Worm (Caenorhabditis elegans) whole organism, mixed stage, embryonic: ENCODE data around the gene srx-67.

ENCODE experiments used
- M03D4.4 ChIP-seq: sonication (generic microtip); optimal IDR thresholded peaks from 2 replicates; lab custom pipeline; 2017; ENCODE audit warnings: mild to moderate bottlenecking, missing genetic modification characterization, missing compliant biosample characterization
- blmp-1 ChIP-seq: fragments of 150-350 bp; optimal IDR thresholded peaks from 2 replicates; lab custom pipeline; 2014; ENCODE audit warnings: missing biosample characterization, missing genetic modification characterization
- ceh-39 ChIP-seq: fragments of 150-350 bp; optimal IDR thresholded peaks from 2 replicates; lab custom pipeline; 2014; ENCODE audit warnings: missing biosample characterization, missing genetic modification characterization
- ceh-43 ChIP-seq: fragments of 200-800 bp; sonication (Bioruptor generic); optimal IDR thresholded peaks from 2 replicates; lab custom pipeline; 2018; ENCODE audit warnings: mild to moderate bottlenecking, missing genetic modification characterization, moderate library complexity, missing compliant biosample characterization
- ceh-83 ChIP-seq: fragments of 200-800 bp; sonication (Bioruptor generic); optimal IDR thresholded peaks from 2 replicates; lab custom pipeline; 2018; ENCODE audit warnings: mild to moderate bottlenecking, missing genetic modification characterization, missing compliant biosample characterization
- ces-1 ChIP-seq: fragments of 150-350 bp; optimal IDR thresholded peaks from 2 replicates; lab custom pipeline; 2014; ENCODE audit warnings: missing biosample characterization, missing genetic modification reagents, missing genetic modification characterization
- cnd-1 ChIP-seq: fragments of 200-800 bp; sonication (Bioruptor generic); optimal IDR thresholded peaks from 2 replicates; lab custom pipeline; 2018; ENCODE audit warnings: mild to moderate bottlenecking, missing genetic modification characterization, missing compliant biosample characterization
- drap-1 ChIP-seq: fragments of 200-800 bp; sonication (Bioruptor generic); optimal IDR thresholded peaks from 3 replicates; lab custom pipeline; 2018; ENCODE audit warnings: mild to moderate bottlenecking, missing genetic modification characterization, missing compliant biosample characterization
- elt-1 ChIP-seq: sonication (generic microtip); optimal IDR thresholded peaks from 2 replicates; lab custom pipeline; 2017; ENCODE audit warnings: missing genetic modification characterization, mild to moderate bottlenecking, missing compliant biosample characterization, antibody characterized with exemption, moderate library complexity, borderline replicate concordance; ENCODE audit not compliant: insufficient read depth
- elt-3 ChIP-seq: fragments of 150-350 bp; optimal IDR thresholded peaks from 2 replicates; lab custom pipeline; 2014; ENCODE audit warnings: missing biosample characterization, missing genetic modification characterization
- flh-1 ChIP-seq: fragments of 200-800 bp; sonication (Bioruptor generic); optimal IDR thresholded peaks from 2 replicates; lab custom pipeline; 2018; ENCODE audit warnings: mild to moderate bottlenecking, missing genetic modification characterization, moderate library complexity, missing compliant biosample characterization
- ham-2 ChIP-seq: fragments of 200-800 bp; sonication (Bioruptor generic); optimal IDR thresholded peaks from 2 replicates; lab custom pipeline; 2018; ENCODE audit warnings: mild to moderate bottlenecking, missing genetic modification characterization, missing compliant biosample characterization
- hlh-1 ChIP-seq: fragments of 150-350 bp; optimal IDR thresholded peaks from 2 replicates; lab custom pipeline; 2014; ENCODE audit warnings: missing biosample characterization, missing genetic modification reagents, missing genetic modification characterization
- lin-13 ChIP-seq: fragments of 150-350 bp; optimal IDR thresholded peaks from 2 replicates; lab custom pipeline; 2014; ENCODE audit warnings: missing biosample characterization, missing genetic modification characterization
- lin-32 ChIP-seq: fragments of 200-800 bp; sonication (Bioruptor generic); optimal IDR thresholded peaks from 2 replicates; lab custom pipeline; 2018; ENCODE audit warnings: mild to moderate bottlenecking, missing genetic modification characterization, missing compliant biosample characterization
- lsy-2 ChIP-seq: fragments of 150-350 bp; optimal IDR thresholded peaks from 2 replicates; lab custom pipeline; 2014; ENCODE audit warnings: missing biosample characterization, missing genetic modification characterization
- mab-5 ChIP-seq: fragments of 150-350 bp; optimal IDR thresholded peaks from 2 replicates; lab custom pipeline; 2014; ENCODE audit warnings: missing biosample characterization, missing genetic modification characterization
- mep-1 ChIP-seq: fragments of 150-350 bp; optimal IDR thresholded peaks from 2 replicates; lab custom pipeline; 2017; ENCODE audit warnings: missing biosample characterization, missing genetic modification reagents, missing genetic modification characterization, inconsistent platforms
- mls-2 ChIP-seq: sonication (generic microtip); optimal IDR thresholded peaks from 2 replicates; lab custom pipeline; 2016; ENCODE audit warnings: mild to moderate bottlenecking, missing genetic modification characterization, moderate library complexity, missing compliant biosample characterization
- nhr-12 ChIP-seq: fragments of 150-350 bp; optimal IDR thresholded peaks from 2 replicates; lab custom pipeline; 2014; ENCODE audit warnings: missing biosample characterization, missing genetic modification characterization
- nhr-2 ChIP-seq: fragments of 150-350 bp; optimal IDR thresholded peaks from 2 replicates; lab custom pipeline; 2014; ENCODE audit warnings: missing biosample characterization, missing genetic modification characterization
- nhr-237 ChIP-seq: fragments of 150-350 bp; optimal IDR thresholded peaks from 2 replicates; lab custom pipeline; 2014; ENCODE audit warnings: missing biosample characterization, missing genetic modification characterization
- pha-4 ChIP-seq: fragments of 150-350 bp; optimal IDR thresholded peaks from 2 replicates; lab custom pipeline; 2018; ENCODE audit warnings: missing biosample characterization, missing genetic modification reagents, missing genetic modification characterization
- snpc-4 ChIP-seq: fragments of 150-350 bp; optimal IDR thresholded peaks from 2 replicates; lab custom pipeline; 2014; ENCODE audit warnings: missing biosample characterization, missing genetic modification characterization
- sptf-1 ChIP-seq: sonication (generic microtip); optimal IDR thresholded peaks from 2 replicates; lab custom pipeline; 2017; ENCODE audit warnings: mild to moderate bottlenecking, missing genetic modification characterization, moderate library complexity, missing compliant biosample characterization
- tbx-8 ChIP-seq: fragments of 200-800 bp; sonication (Bioruptor generic); optimal IDR thresholded peaks from 2 replicates; lab custom pipeline; 2018; ENCODE audit warnings: mild to moderate bottlenecking, missing genetic modification characterization, moderate library complexity, missing compliant biosample characterization
- unc-120 ChIP-seq: sonication (generic microtip); optimal IDR thresholded peaks from 2 replicates; lab custom pipeline; 2017; ENCODE audit warnings: missing genetic modification characterization, missing compliant biosample characterization; ENCODE audit not compliant: poor library complexity, severe bottlenecking
- unc-39 ChIP-seq: fragments of 150-350 bp; optimal IDR thresholded peaks from 2 replicates; lab custom pipeline; 2014; ENCODE audit warnings: missing biosample characterization, missing genetic modification characterization
- unc-62 ChIP-seq: fragments of 150-350 bp; optimal IDR thresholded peaks from 2 replicates; lab custom pipeline; 2014; ENCODE audit warnings: missing biosample characterization, missing genetic modification reagents, missing genetic modification characterization
- zip-8 ChIP-seq: fragments of 150-350 bp; optimal IDR thresholded peaks from 2 replicates; lab custom pipeline; 2014; ENCODE audit warnings: missing biosample characterization, missing genetic modification characterization
- ztf-11 ChIP-seq: fragments of 150-350 bp; optimal IDR thresholded peaks from 2 replicates; lab custom pipeline; 2014; ENCODE audit warnings: missing biosample characterization, missing genetic modification characterization

srx-67 gene

DNA sequence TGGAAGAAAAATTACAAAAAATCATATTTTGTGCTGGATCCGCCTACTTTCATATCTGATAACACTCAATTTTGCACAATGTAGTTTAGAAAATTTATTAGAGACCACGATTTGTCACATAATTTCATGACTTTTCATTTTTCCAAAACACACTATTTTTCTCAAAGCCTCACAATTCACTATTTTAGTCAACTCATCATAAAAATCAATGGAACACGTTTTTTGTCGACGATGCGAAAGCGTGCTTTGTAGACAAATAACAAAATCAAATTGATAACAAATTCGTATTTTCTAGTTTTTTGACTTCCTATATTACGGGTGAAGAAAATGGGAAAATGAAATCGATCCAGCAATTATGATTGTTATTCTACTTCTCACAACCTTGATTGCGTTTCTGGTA lies 25.3 kb downstream of the srx-67 start, which contains the start of gene cyp-35B2:
Gene cyp-35B2 (plus strand): TSS at position 301 of the 400 bp plus-strand sequence.
- TF ChIP-seq ceh-43 (GFP tag; lab: Kevin White, UChicago) (no peak), elt-1 (tag; lab: Kevin White, UChicago) (no peak), drap-1 (GFP tag; lab: Kevin White, UChicago) (no peak), mep-1 (tag; lab: Kevin White, UChicago) (no peak), mls-2 (tag; lab: Kevin White, UChicago) (no peak), ces-1 (GFP tag; lab: Kevin White, UChicago) (no peak), tbx-8 (GFP tag; lab: Kevin White, UChicago) (no peak)

- TF ChIP-seq ztf-11: no peak
- no peak for TF ChIP-seq ceh-39 (tag; lab: Kevin White, UChicago)
- no peak for TF ChIP-seq ceh-43 (GFP tag; lab: Kevin White, UChicago)
- TF ChIP-seq elt-3: no peak
- TF ChIP-seq drap-1 (GFP tag; lab: Kevin White, UChicago): no peak
- no peak for TF ChIP-seq nhr-2 (tag; lab: Kevin White, UChicago)
- TF ChIP-seq sptf-1 (tag; lab: Kevin White, UChicago): no peak
- TF ChIP-seq zip-8 (tag; lab: Kevin White, UChicago): no peak
- no peak for TF ChIP-seq nhr-12 (tag; lab: Kevin White, UChicago)
- no peak for TF ChIP-seq lin-13
- no peak for TF ChIP-seq unc-120 (tag; lab: Kevin White, UChicago)
- TF ChIP-seq flh-1 (GFP tag; lab: Kevin White, UChicago): no peak
- no peak for TF ChIP-seq mls-2 (tag; lab: Kevin White, UChicago)
- no peak for TF ChIP-seq elt-1 (tag; lab: Kevin White, UChicago)
- TF ChIP-seq cnd-1 (tag; lab: Kevin White, UChicago): no peak
- TF ChIP-seq pha-4: no peak
Measured at ce11 chrV:3943364-3943763, 26.8 kb downstream of the srx-67 start.

DNA sequence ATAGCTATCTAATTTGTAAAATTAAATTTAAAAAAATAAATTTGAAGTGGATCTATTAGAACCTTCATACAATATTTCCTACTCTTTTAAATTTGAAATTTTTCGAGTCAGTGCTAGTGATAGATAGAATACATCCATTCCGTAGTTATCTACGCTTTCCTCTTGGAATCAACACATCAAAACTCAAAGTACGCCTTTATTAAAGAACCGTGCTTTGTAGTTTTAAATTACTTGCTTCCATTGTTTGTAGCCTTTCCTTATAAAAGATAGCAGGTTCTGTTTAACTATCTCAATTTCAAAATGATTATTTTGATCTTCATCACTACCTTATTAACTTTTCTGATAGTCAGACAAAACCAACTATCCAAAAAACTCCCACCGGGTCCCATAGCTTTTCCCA lies 28.5 kb downstream of the srx-67 start, which contains the start of gene cyp-35B3:
Gene cyp-35B3 (plus strand): TSS at position 301 of the 400 bp plus-strand sequence.
- TF ChIP-seq ham-2 (GFP tag; lab: Kevin White, UChicago) (no peak), cnd-1 (tag; lab: Kevin White, UChicago) (no peak), mab-5 (tag; lab: Kevin White, UChicago) (no peak), blmp-1 (no peak), drap-1 (GFP tag; lab: Kevin White, UChicago) (no peak), pha-4 (no peak), nhr-12 (tag; lab: Kevin White, UChicago) (no peak), snpc-4 (tag; lab: Kevin White, UChicago) (no peak), nhr-237 (tag; lab: Kevin White, UChicago) (no peak), ceh-39 (tag; lab: Kevin White, UChicago) (no peak), M03D4.4 (tag; lab: Kevin White, UChicago) (no peak), hlh-1 (tag; lab: Kevin White, UChicago) (no peak), mls-2 (tag; lab: Kevin White, UChicago) (no peak), lin-13 (no peak), lin-32 (GFP tag; lab: Kevin White, UChicago) (no peak), unc-120 (tag; lab: Kevin White, UChicago) (no peak), nhr-2 (tag; lab: Kevin White, UChicago) (no peak)

DNA sequence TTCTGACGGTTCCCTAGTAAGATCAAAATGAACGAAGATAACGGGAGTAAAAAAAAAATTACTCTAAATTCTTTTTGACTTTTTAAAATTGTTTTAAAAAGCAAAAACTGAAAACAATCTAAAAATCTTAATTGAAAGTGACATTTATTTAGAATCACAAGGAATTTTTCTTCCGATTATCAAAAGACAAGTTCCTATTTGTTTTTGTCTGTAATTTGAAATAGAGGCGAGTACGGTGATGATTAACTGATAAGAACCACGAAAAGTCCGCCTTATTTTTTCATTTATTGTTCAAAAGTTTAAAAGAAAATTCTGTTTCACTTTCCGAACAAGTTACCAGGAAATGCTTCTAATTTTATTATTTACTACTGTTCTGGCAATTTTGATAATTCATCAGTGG lies 33.1 kb downstream of the srx-67 start, which contains the start of gene dach-1:
Gene dach-1 (plus strand): TSS at position 301 of the 400 bp plus-strand sequence.
- no peak for TF ChIP-seq unc-39 (tag; lab: Kevin White, UChicago)
- TF ChIP-seq ceh-39 (tag; lab: Kevin White, UChicago): no peak
- no peak for TF ChIP-seq ztf-11
- TF ChIP-seq cnd-1 (tag; lab: Kevin White, UChicago): no peak
- no peak for TF ChIP-seq mls-2 (tag; lab: Kevin White, UChicago)
- no peak for TF ChIP-seq snpc-4 (tag; lab: Kevin White, UChicago)
- no peak for TF ChIP-seq ham-2 (GFP tag; lab: Kevin White, UChicago)
- TF ChIP-seq unc-120 (tag; lab: Kevin White, UChicago): no peak
- no peak for TF ChIP-seq lsy-2 (tag; lab: Kevin White, UChicago)
- TF ChIP-seq ceh-83: no peak
- no peak for TF ChIP-seq blmp-1
- TF ChIP-seq pha-4: no peak
- TF ChIP-seq unc-62 (GFP tag; lab: Kevin White, UChicago): no peak
- no peak for TF ChIP-seq elt-3
- no peak for TF ChIP-seq nhr-12 (tag; lab: Kevin White, UChicago)
- TF ChIP-seq flh-1 (GFP tag; lab: Kevin White, UChicago): no peak
- TF ChIP-seq elt-1 (tag; lab: Kevin White, UChicago): no peak
- no peak for TF ChIP-seq sptf-1 (tag; lab: Kevin White, UChicago)
